Worm (Caenorhabditis elegans): ENCODE data around the gene C53A5.16.
A peak's percentile ranks its signal among the peaks of the same experiment; 100 is the strongest.

Gene C53A5.16

DNA sequence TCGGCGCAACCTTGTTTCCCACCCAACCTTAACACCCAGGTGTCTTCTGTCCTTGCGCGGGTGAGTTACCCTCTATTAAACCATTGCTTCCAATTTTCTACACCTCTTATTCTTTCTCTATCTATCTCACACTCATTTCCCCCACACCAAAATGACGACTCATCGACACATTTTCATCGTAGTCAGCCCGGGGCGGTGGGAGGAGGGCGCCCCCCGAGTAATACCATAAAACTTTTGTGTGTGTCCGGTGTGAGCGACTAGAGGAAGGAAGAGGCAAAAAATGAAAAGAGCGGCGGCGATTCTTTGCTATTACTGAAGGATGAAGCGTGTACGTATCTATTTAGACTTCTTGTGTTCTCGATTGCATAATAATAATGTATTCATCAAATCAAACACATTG is 17.6 kb downstream of the C53A5.16 start:
- no peak for TF ChIP-seq nhr-43 (tag; optimal IDR thresholded peaks at IDR 0.05; ENCODE audit: poor library complexity, severe bottlenecking)
- TF ChIP-seq elt-2 (tag; optimal IDR thresholded peaks at IDR 0.05) = peak; percentile 2

DNA sequence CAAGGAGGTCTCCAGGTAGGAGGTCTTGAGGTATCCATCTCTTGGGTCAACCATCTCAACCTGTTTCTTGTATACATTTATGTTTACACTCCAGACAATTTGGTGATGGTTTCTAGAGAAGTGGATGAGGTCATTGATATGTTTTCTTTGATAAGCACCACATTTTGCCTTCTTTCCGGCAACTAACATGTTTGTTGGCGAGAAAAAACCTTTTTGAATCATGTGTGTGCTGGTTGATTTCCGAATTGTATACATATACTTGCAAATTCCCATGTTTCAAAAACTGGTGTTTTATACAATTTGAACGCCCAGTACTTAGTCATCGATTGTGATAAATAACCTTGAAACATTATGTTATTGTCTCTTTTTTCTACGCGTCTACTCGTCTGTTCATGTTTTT is 18.3 kb downstream of the C53A5.16 start:
- TF ChIP-seq fkh-2 (tag; optimal IDR thresholded peaks at IDR 0.05) (no peak), daf-12 (tag; optimal IDR thresholded peaks at IDR 0.05) (no peak), elt-2 (tag; optimal IDR thresholded peaks at IDR 0.05) (no peak), nhr-28 (tag; optimal IDR thresholded peaks at IDR 0.05) (no peak), tbx-2 (tag; optimal IDR thresholded peaks at IDR 0.05) (no peak), nhr-25 (tag; optimal IDR thresholded peaks at IDR 0.05) (no peak), lin-15B (tag; optimal IDR thresholded peaks at IDR 0.05) (no peak), jun-1 (tag; optimal IDR thresholded peaks at IDR 0.05) (no peak), ZK546.5 (tag; optimal IDR thresholded peaks at IDR 0.05) (no peak)

DNA sequence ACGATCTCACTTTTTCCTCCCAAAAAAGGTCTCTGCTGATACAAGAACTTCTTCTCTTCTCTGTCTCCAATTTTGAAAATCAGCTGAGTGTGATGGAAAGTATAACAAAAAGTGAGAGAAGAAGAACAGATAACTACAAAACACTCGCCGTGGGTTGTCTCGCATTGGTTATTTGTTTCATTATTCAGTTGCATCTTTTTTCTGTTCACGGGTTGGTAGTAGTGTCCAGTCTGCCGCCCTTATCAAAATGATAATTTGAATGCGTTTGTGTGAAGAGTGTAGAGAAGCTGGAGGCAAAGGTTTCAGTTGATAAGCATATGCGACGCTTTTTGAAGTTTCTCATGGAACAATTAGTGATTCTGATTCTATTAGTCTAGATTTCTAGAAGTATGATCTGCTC is 19.3 kb downstream of the C53A5.16 start:
- TF ChIP-seq egl-5 (tag; optimal IDR thresholded peaks at IDR 0.05) (no peak), ztf-11 (tag; optimal IDR thresholded peaks at IDR 0.05) (no peak), nhr-67 (tag; optimal IDR thresholded peaks at IDR 0.05) (no peak), unc-39 (tag; optimal IDR thresholded peaks at IDR 0.05) (no peak), fkh-10 (GFP tag; optimal IDR thresholded peaks at IDR 0.05) (no peak), nhr-77 (tag; optimal IDR thresholded peaks at IDR 0.05) (no peak), aly-2 (tag; optimal IDR thresholded peaks at IDR 0.05) (no peak), ceh-28 (tag; optimal IDR thresholded peaks at IDR 0.05) (no peak), elt-3 (tag; optimal IDR thresholded peaks at IDR 0.05) (no peak), skn-1 (tag; optimal IDR thresholded peaks at IDR 0.05) (no peak), ZK546.5 (tag; optimal IDR thresholded peaks at IDR 0.05) (no peak), snpc-4 (tag; optimal IDR thresholded peaks at IDR 0.05) (no peak), pha-4 (tag; optimal IDR thresholded peaks at IDR 0.05) (peak; percentile 36), nhr-237 (tag; optimal IDR thresholded peaks at IDR 0.05) (no peak), mdl-1 (tag; optimal IDR thresholded peaks at IDR 0.05) (no peak), lsy-12 (tag; optimal IDR thresholded peaks at IDR 0.05) (no peak), pqm-1 (tag; optimal IDR thresholded peaks at IDR 0.05) (peak; percentile 81), jun-1 (tag; optimal IDR thresholded peaks at IDR 0.05) (peak; percentile 43), ceh-16 (tag; optimal IDR thresholded peaks at IDR 0.05) (no peak), nfya-1 (tag; optimal IDR thresholded peaks at IDR 0.05; ENCODE audit: insufficient read depth) (peak; percentile 37), ceh-82 (tag; optimal IDR thresholded peaks at IDR 0.05) (no peak), ceh-9 (tag; optimal IDR thresholded peaks at IDR 0.05) (no peak), elt-2 (tag; optimal IDR thresholded peaks at IDR 0.05) (peak; percentile 86)

DNA sequence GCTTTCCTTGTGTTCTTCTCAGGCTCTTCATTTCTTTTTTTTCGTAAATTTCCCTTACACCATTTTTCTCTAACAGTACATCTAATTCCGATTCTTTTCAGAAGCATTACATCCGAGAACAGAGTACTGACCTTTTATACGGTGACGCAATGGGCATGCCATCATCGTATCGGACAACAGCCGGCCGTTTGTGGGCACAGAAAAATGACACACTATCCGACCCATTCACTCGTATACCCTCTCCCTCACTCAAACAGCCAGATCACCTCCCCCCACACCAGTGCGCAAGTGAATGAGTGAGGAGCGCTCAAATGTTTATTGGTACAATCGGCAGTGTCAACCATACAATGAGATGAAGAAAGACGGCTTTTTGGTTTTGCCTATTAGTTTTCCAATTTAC is 21.3 kb downstream of the C53A5.16 start, which contains the start of gene R02D5.24:
TSS of gene R02D5.24 (plus strand) at position 205 of the 400 bp plus-strand sequence.
- TF ChIP-seq pha-4 (tag; optimal IDR thresholded peaks at IDR 0.05) = peak; percentile 53
- no peak for TF ChIP-seq nhr-76 (tag; optimal IDR thresholded peaks at IDR 0.05)

DNA sequence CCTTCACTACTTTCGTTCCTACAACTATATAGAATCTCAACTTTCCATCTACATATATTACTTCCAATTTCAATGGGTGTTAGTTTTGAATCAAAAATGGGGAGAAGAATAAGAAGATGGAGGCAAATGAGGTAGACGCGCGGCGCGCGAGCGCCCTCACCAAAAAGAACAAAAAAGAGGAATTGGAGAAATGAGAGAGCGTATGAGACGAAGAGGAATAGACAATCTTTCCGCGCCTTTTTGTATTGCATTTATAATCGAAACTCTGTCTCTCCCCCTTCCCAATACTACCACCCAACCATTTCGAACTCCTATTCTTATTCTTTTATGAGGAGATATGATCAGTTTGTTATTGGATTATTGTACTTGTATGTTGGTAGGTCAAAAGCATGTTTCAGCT is 21.9 kb downstream of the C53A5.16 start:
- TF ChIP-seq nhr-12 (tag; optimal IDR thresholded peaks at IDR 0.05) (no peak), nhr-11 (tag; optimal IDR thresholded peaks at IDR 0.05) (no peak), lin-39 (tag; optimal IDR thresholded peaks at IDR 0.05) (no peak), fkh-10 (GFP tag; optimal IDR thresholded peaks at IDR 0.05) (no peak), ztf-4 (tag; optimal IDR thresholded peaks at IDR 0.05) (no peak), ceh-82 (tag; optimal IDR thresholded peaks at IDR 0.05) (no peak), unc-39 (tag; optimal IDR thresholded peaks at IDR 0.05) (no peak), egl-27 (tag; optimal IDR thresholded peaks at IDR 0.05) (no peak), lsy-12 (tag; optimal IDR thresholded peaks at IDR 0.05) (no peak), unc-62 (GFP tag; optimal IDR thresholded peaks at IDR 0.05) (no peak), lin-15B (tag; optimal IDR thresholded peaks at IDR 0.05) (no peak), elt-1 (tag; optimal IDR thresholded peaks at IDR 0.05) (no peak), snpc-4 (tag; optimal IDR thresholded peaks at IDR 0.05) (no peak), egl-5 (tag; optimal IDR thresholded peaks at IDR 0.05) (no peak), skn-1 (tag; optimal IDR thresholded peaks at IDR 0.05) (no peak), mml-1 (tag; optimal IDR thresholded peaks at IDR 0.05) (no peak), ceh-16 (tag; optimal IDR thresholded peaks at IDR 0.05) (no peak), aly-2 (tag; optimal IDR thresholded peaks at IDR 0.05) (no peak)

All from whole organism, L3 larva.